Fruit fly (Drosophila melanogaster): Measurements from ENCODE around the gene Drak.

Drak gene

dm6 chrX:11483297-11483696 is 9.6 kb upstream of the Drak start, which contains the start of gene Uba5 (continued):
- TF ChIP-seq Bgb (GFP tag; IDR thresholded peaks at IDR 0.05; ENCODE audit: partially characterized antibody) (peak; percentile 49; the same call in 1 of the 2 replicates), nerfin-2 (GFP tag; IDR thresholded peaks at IDR 0.05; ENCODE audit: partially characterized antibody) (no peak), Lhr (GFP tag; optimal IDR thresholded peaks at IDR 0.05) (peak; percentile 79), YL-1 (GFP tag; optimal IDR thresholded peaks at IDR 0.05) (peak; percentile 58), nmo (GFP tag; optimal IDR thresholded peaks at IDR 0.05) (peak; percentile 9), dati (GFP tag; IDR thresholded peaks at IDR 0.05) (no peak), toy (GFP tag; IDR thresholded peaks at IDR 0.05) (no peak), cad (GFP tag; optimal IDR thresholded peaks at IDR 0.05) (no peak), Aef1 (GFP tag; IDR thresholded peaks at IDR 0.05) (no peak), CG4424 (GFP tag; optimal IDR thresholded peaks at IDR 0.05) (no peak), Hey (tag; optimal IDR thresholded peaks at IDR 0.05) (no peak), Dref (GFP tag; IDR thresholded peaks at IDR 0.05) (peak; percentile 73), CG13894 (tag; optimal IDR thresholded peaks at IDR 0.05) (no peak), Hr3 (GFP tag; optimal IDR thresholded peaks at IDR 0.05) (no peak), CG8290 (GFP tag; optimal IDR thresholded peaks at IDR 0.05) (no peak), CG8290 (tag; optimal IDR thresholded peaks at IDR 0.05) (peak in 1 of 2 experiments; percentile 60), sc (optimal IDR thresholded peaks at IDR 0.05) (no peak), sc (GFP tag; optimal IDR thresholded peaks at IDR 0.05) (no peak), bbx (GFP tag; IDR thresholded peaks at IDR 0.05; ENCODE audit: partially characterized antibody) (peak; percentile 56; the same call in 1 of the 2 replicates), CG14441 (GFP tag; IDR thresholded peaks at IDR 0.05) (no peak), CG8281 (tag; optimal IDR thresholded peaks at IDR 0.05) (no peak), CG13287 (GFP tag; IDR thresholded peaks at IDR 0.05; ENCODE audit: partially characterized antibody) (peak; percentile 63), CG11456 (GFP tag; IDR thresholded peaks at IDR 0.05) (no peak), CG13424 (tag; optimal IDR thresholded peaks at IDR 0.05) (no peak), br (optimal IDR thresholded peaks at IDR 0.05) (no peak), CG2129 (GFP tag; IDR thresholded peaks at IDR 0.05; ENCODE audit: partially characterized antibody) (no peak), CG33213 (GFP tag; optimal IDR thresholded peaks at IDR 0.05) (peak; percentile 27)

DNA sequence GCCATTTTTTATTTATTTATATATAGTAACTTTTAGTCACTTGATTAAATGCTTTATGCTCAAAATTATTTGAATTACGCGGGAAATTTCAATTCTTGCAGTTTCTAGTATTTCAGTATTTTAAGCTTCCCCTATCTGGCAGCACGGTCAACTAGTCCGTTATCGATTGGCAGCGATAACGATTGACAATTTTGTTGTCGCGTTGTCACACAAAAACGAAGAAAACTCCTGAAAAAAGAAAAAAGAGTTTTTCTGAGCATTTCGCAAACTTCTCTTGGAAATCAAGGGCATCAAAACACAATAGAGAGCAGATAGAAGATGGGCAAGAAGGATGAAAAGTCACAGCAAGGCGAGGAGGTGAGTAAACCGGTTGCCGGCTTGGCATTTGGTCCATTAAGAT is 7.9 kb upstream of the Drak start, which contains the start of gene Spase25:
Gene Spase25 (plus strand): TSS at position 176 of the 400 bp plus-strand sequence.
- peak; percentile 15; the same call in 1 of the 2 replicates for TF ChIP-seq Bgb (GFP tag; IDR thresholded peaks at IDR 0.05; ENCODE audit: partially characterized antibody)
- peak; percentile 86 for TF ChIP-seq E2f2 (GFP tag; IDR thresholded peaks at IDR 0.05)
- peak; percentile 33; the same call in 1 of the 3 replicates for TF ChIP-seq vnd (GFP tag; IDR thresholded peaks at IDR 0.05; ENCODE audit: partially characterized antibody)
- TF ChIP-seq Sin3A (optimal IDR thresholded peaks at IDR 0.05), result peak; percentile 2
- TF ChIP-seq CG9797 (GFP tag; optimal IDR thresholded peaks at IDR 0.05), result peak; percentile 57
- no peak for TF ChIP-seq Poxn (GFP tag; IDR thresholded peaks at IDR 0.05)
- no peak for TF ChIP-seq Ptx1 (GFP tag; IDR thresholded peaks at IDR 0.05)
- TF ChIP-seq pfk (GFP tag; optimal IDR thresholded peaks at IDR 0.05), result no peak
- TF ChIP-seq CG13287 (GFP tag; IDR thresholded peaks at IDR 0.05; ENCODE audit: partially characterized antibody), result peak; percentile 58
- TF ChIP-seq gfzf (GFP tag; optimal IDR thresholded peaks at IDR 0.05), result peak; percentile 41
- TF ChIP-seq CG10959 (GFP tag; IDR thresholded peaks at IDR 0.05), result no peak
- TF ChIP-seq MBD-R2 (GFP tag; IDR thresholded peaks at IDR 0.05), result peak; percentile 49
- TF ChIP-seq so (GFP tag; IDR thresholded peaks at IDR 0.05), result no peak
- TF ChIP-seq amos (GFP tag; IDR thresholded peaks at IDR 0.05; ENCODE audit: partially characterized antibody), result 0 out of 2 replicates have a peak, but pooled peaks have one; percentile 10
- TF ChIP-seq ato (GFP tag; IDR thresholded peaks at IDR 0.05; ENCODE audit: partially characterized antibody), result peak; percentile 19; the same call in 1 of the 2 replicates
- TF ChIP-seq pzg (GFP tag; optimal IDR thresholded peaks at IDR 0.05), result peak; percentile 59
- 0 out of 2 replicates have a peak, but pooled peaks have one; percentile 31 for TF ChIP-seq Scr (GFP tag; IDR thresholded peaks at IDR 0.05; ENCODE audit: partially characterized antibody)
- TF ChIP-seq CG6791 (GFP tag; IDR thresholded peaks at IDR 0.05; ENCODE audit: partially characterized antibody), result peak; percentile 51; the same call in 2 of the 3 replicates
- TF ChIP-seq bbx (GFP tag; IDR thresholded peaks at IDR 0.05; ENCODE audit: partially characterized antibody), result 0 out of 2 replicates have a peak, but pooled peaks have one; percentile 8
- no peak for TF ChIP-seq ap (GFP tag; IDR thresholded peaks at IDR 0.05)
- 0 out of 3 replicates have a peak, but pooled peaks have one; percentile 39 for TF ChIP-seq hb (GFP tag; IDR thresholded peaks at IDR 0.05; ENCODE audit: partially characterized antibody)
- TF ChIP-seq z (GFP tag; IDR thresholded peaks at IDR 0.05), result no peak
- no peak for TF ChIP-seq HHEX (GFP tag; optimal IDR thresholded peaks at IDR 0.05)
- TF ChIP-seq CG6813 (GFP tag; optimal IDR thresholded peaks at IDR 0.05), result no peak
- no peak for TF ChIP-seq lilli (GFP tag; optimal IDR thresholded peaks at IDR 0.05)
- TF ChIP-seq nom (GFP tag; optimal IDR thresholded peaks at IDR 0.05), result peak; percentile 40

Data from whole organism, embryonic.